Worm (Caenorhabditis elegans) whole organism, young adult: ENCODE data around the gene nhr-233.

Source experiments
- F23B12.7 ChIP-seq: sonication (generic microtip); optimal IDR thresholded peaks from 2 replicates; lab custom pipeline; 2017; ENCODE audit warnings: missing genetic modification characterization, mild to moderate bottlenecking, missing compliant biosample characterization, antibody characterized with exemption, moderate library complexity; ENCODE audit not compliant: insufficient read depth
- akir-1 ChIP-seq: fragments of 200-800 bp; sonication (Bioruptor generic); optimal IDR thresholded peaks from 2 replicates; lab custom pipeline; 2018; ENCODE audit warnings: mild to moderate bottlenecking, missing genetic modification characterization, moderate library complexity, missing compliant biosample characterization
- lsy-27 ChIP-seq: sonication (generic microtip); optimal IDR thresholded peaks from 2 replicates; lab custom pipeline; 2017; ENCODE audit warnings: missing genetic modification characterization, mild to moderate bottlenecking, missing compliant biosample characterization, antibody characterized with exemption, missing genotype, borderline replicate concordance; ENCODE audit not compliant: insufficient read depth

- no peak for TF ChIP-seq F23B12.7 (tag; lab: Kevin White, UChicago)
- TF ChIP-seq lsy-27: no peak
- no peak for TF ChIP-seq akir-1 (GFP tag; lab: Kevin White, UChicago)
Observed at ce11 chrV:16570697-16571096, at the start of gene nhr-233.
